Worm (Caenorhabditis elegans) whole organism, young adult: ENCODE results near the gene ulp-1.

Experiments
- B0261.1 ChIP-seq: sonication (generic microtip); optimal IDR thresholded peaks from 2 replicates; lab custom pipeline; 2016; ENCODE audit warnings: mild to moderate bottlenecking, missing genetic modification characterization, moderate library complexity, missing compliant biosample characterization
- C06A6.2 ChIP-seq: fragments of 200-800 bp; sonication (Bioruptor generic); conservative IDR thresholded peaks from 2 replicates; pipeline ENCODE4 v1.3.6; 2022; ENCODE audit warnings: missing genetic modification characterization, missing compliant biosample characterization
- C17E4.6 ChIP-seq: fragments of 200-800 bp; sonication (Bioruptor generic); IDR thresholded peaks from 2 replicates; pipeline ENCODE4 v1.3.6; 2022; ENCODE audit warnings: missing genetic modification reagents, missing genetic modification characterization, missing compliant biosample characterization
- F37B4.10 ChIP-seq: fragments of 200-800 bp; sonication (Bioruptor generic); IDR thresholded peaks from 2 replicates; pipeline ENCODE4 v1.3.6; 2022; ENCODE audit warnings: missing genetic modification characterization, missing compliant biosample characterization
- F57A8.1 ChIP-seq: fragments of 200-800 bp; sonication (Bioruptor generic); optimal IDR thresholded peaks from 2 replicates; lab custom pipeline; 2018; ENCODE audit warnings: mild to moderate bottlenecking, missing genetic modification characterization, moderate library complexity, missing compliant biosample characterization
- K11D2.4 ChIP-seq: fragments of 200-800 bp; sonication (Bioruptor generic); IDR thresholded peaks from 2 replicates; pipeline ENCODE4 v1.3.6; 2022; ENCODE audit warnings: missing genetic modification reagents, missing genetic modification characterization, missing compliant biosample characterization
- T26A5.8 ChIP-seq: sonication (generic microtip); optimal IDR thresholded peaks from 2 replicates; lab custom pipeline; 2016; ENCODE audit warnings: missing genetic modification characterization, missing compliant biosample characterization
- Y53F4B.3 ChIP-seq: fragments of 200-800 bp; sonication (Bioruptor generic); IDR thresholded peaks from 2 replicates; pipeline ENCODE4 v1.3.6; 2022; ENCODE audit warnings: missing genetic modification reagents, missing genetic modification characterization, missing compliant biosample characterization
- ama-1 ChIP-seq, 3 experiments: fragments of 150-350 bp in 1 of 3; sonication (generic microtip) in 2 of 3; optimal IDR thresholded peaks; 2 replicates each; lab custom pipeline; 2014 to 2018; ENCODE audit warnings: missing biosample characterization in 2 of 3, missing genetic modification characterization in 2 of 3, missing genetic modification reagents in 2 of 3
- ceh-100 ChIP-seq: fragments of 200-800 bp; sonication (Bioruptor generic); IDR thresholded peaks from 2 replicates; pipeline ENCODE4 v1.3.6; 2022; ENCODE audit warnings: missing genetic modification reagents, missing genetic modification characterization, missing compliant biosample characterization
- ceh-58 ChIP-seq: fragments of 200-800 bp; sonication (Bioruptor generic); IDR thresholded peaks from 2 replicates; pipeline ENCODE4 v1.3.6; 2022; ENCODE audit warnings: missing genetic modification characterization, missing compliant biosample characterization
- ceh-79 ChIP-seq: sonication (generic microtip); optimal IDR thresholded peaks from 2 replicates; lab custom pipeline; 2017; ENCODE audit warnings: mild to moderate bottlenecking, missing genetic modification characterization, missing compliant biosample characterization
- chd-7 ChIP-seq: sonication (generic microtip); optimal IDR thresholded peaks from 2 replicates; lab custom pipeline; 2016; ENCODE audit warnings: mild to moderate bottlenecking, missing genetic modification characterization, moderate library complexity, missing compliant biosample characterization
- dox-1 ChIP-seq: fragments of 200-800 bp; sonication (Bioruptor generic); IDR thresholded peaks from 2 replicates; pipeline ENCODE4 v1.3.6; 2022; ENCODE audit warnings: missing genetic modification reagents, missing genetic modification characterization, missing compliant biosample characterization
- egl-44 ChIP-seq: fragments of 200-800 bp; sonication (Bioruptor generic); IDR thresholded peaks from 2 replicates; pipeline ENCODE4 v1.3.6; 2022; ENCODE audit warnings: missing genetic modification reagents, missing genetic modification characterization, missing compliant biosample characterization
- fkh-3 ChIP-seq: sonication (generic microtip); optimal IDR thresholded peaks from 2 replicates; lab custom pipeline; 2016; ENCODE audit warnings: mild to moderate bottlenecking, missing genetic modification characterization, missing compliant biosample characterization
- hlh-12 ChIP-seq: sonication (generic microtip); optimal IDR thresholded peaks from 2 replicates; lab custom pipeline; 2016; ENCODE audit warnings: missing genetic modification characterization, missing compliant biosample characterization
- hsf-1 ChIP-seq: fragments of 200-800 bp; sonication (Bioruptor generic); IDR thresholded peaks from 2 replicates; pipeline ENCODE4 v1.3.6; 2022; ENCODE audit warnings: missing genetic modification reagents, missing genetic modification characterization, missing compliant biosample characterization
- lin-26 ChIP-seq: fragments of 200-800 bp; sonication (Bioruptor generic); IDR thresholded peaks from 2 replicates; pipeline ENCODE4 v1.3.6; 2022; ENCODE audit warnings: missing genetic modification reagents, missing genetic modification characterization, missing compliant biosample characterization
- lin-40 ChIP-seq: sonication (generic microtip); optimal IDR thresholded peaks from 2 replicates; lab custom pipeline; 2016; ENCODE audit warnings: missing genetic modification characterization, mild to moderate bottlenecking, missing compliant biosample characterization, missing genotype, missing genetic modification reagents
- lin-54 ChIP-seq: fragments of 200-800 bp; sonication (Bioruptor generic); optimal IDR thresholded peaks from 2 replicates; lab custom pipeline; 2018; ENCODE audit warnings: mild to moderate bottlenecking, missing genetic modification characterization, missing compliant biosample characterization
- lsl-1 ChIP-seq: fragments of 200-800 bp; sonication (Bioruptor generic); optimal IDR thresholded peaks from 2 replicates; lab custom pipeline; 2018; ENCODE audit warnings: mild to moderate bottlenecking, missing genetic modification characterization, moderate library complexity, missing compliant biosample characterization
- lsy-27 ChIP-seq: sonication (generic microtip); optimal IDR thresholded peaks from 2 replicates; lab custom pipeline; 2017; ENCODE audit warnings: missing genetic modification characterization, mild to moderate bottlenecking, missing compliant biosample characterization, antibody characterized with exemption, missing genotype, borderline replicate concordance; ENCODE audit not compliant: insufficient read depth
- madf-3 ChIP-seq: fragments of 200-800 bp; sonication (Bioruptor generic); IDR thresholded peaks from 2 replicates; pipeline ENCODE4 v1.3.6; 2022; ENCODE audit warnings: missing genetic modification reagents, missing genetic modification characterization, missing compliant biosample characterization
- madf-6 ChIP-seq: fragments of 200-800 bp; sonication (Bioruptor generic); IDR thresholded peaks from 2 replicates; pipeline ENCODE4 v1.3.6; 2022; ENCODE audit warnings: missing genetic modification reagents, missing genetic modification characterization, missing compliant biosample characterization
- madf-8 ChIP-seq: fragments of 200-800 bp; sonication (Bioruptor generic); conservative IDR thresholded peaks from 2 replicates; pipeline ENCODE4 v1.3.6; 2022; ENCODE audit warnings: missing genetic modification reagents, missing genetic modification characterization, missing compliant biosample characterization
- mel-28 ChIP-seq: sonication (generic microtip); optimal IDR thresholded peaks from 2 replicates; lab custom pipeline; 2016; ENCODE audit warnings: borderline replicate concordance, mild to moderate bottlenecking, missing genetic modification characterization, missing compliant biosample characterization
- nfya-1 ChIP-seq: sonication (generic microtip); optimal IDR thresholded peaks from 2 replicates; lab custom pipeline; 2017; ENCODE audit warnings: antibody characterized with exemption, missing compliant biosample characterization, missing genetic modification characterization, borderline replicate concordance; ENCODE audit not compliant: insufficient read depth
- nhr-120 ChIP-seq: fragments of 200-800 bp; sonication (Bioruptor generic); IDR thresholded peaks from 2 replicates; pipeline ENCODE4 v1.3.6; 2022; ENCODE audit warnings: missing genetic modification characterization, missing compliant biosample characterization
- nhr-179 ChIP-seq: sonication (generic microtip); optimal IDR thresholded peaks from 2 replicates; lab custom pipeline; 2016; ENCODE audit warnings: mild to moderate bottlenecking, missing genetic modification characterization, missing compliant biosample characterization
- pha-4 ChIP-seq: fragments of 150-350 bp; sonication (generic microtip); optimal IDR thresholded peaks from 2 replicates; lab custom pipeline; 2014; ENCODE audit warnings: missing biosample characterization, missing genetic modification reagents, missing genetic modification characterization
- repo-1 ChIP-seq: sonication (generic microtip); optimal IDR thresholded peaks from 2 replicates; lab custom pipeline; 2017; ENCODE audit warnings: mild to moderate bottlenecking, missing genetic modification characterization, missing compliant biosample characterization
- rpc-1 ChIP-seq, 2 experiments: fragments of 150-350 bp in 1 of 2; sonication (generic microtip) in 1 of 2; optimal IDR thresholded peaks; 2 replicates each; lab custom pipeline; 2014 to 2018; ENCODE audit warnings: missing biosample characterization in 1 of 2, missing genetic modification characterization in 1 of 2, missing genetic modification reagents in 1 of 2, missing genotype in 1 of 2
- sea-2 ChIP-seq: fragments of 200-800 bp; sonication (Bioruptor generic); IDR thresholded peaks from 2 replicates; pipeline ENCODE4 v1.3.6; 2022; ENCODE audit warnings: missing genetic modification characterization, missing compliant biosample characterization
- snpc-1.3 ChIP-seq: sonication (generic microtip); optimal IDR thresholded peaks from 2 replicates; lab custom pipeline; 2017; ENCODE audit warnings: missing genetic modification characterization, mild to moderate bottlenecking, missing compliant biosample characterization, antibody characterized with exemption, moderate library complexity, missing genotype, missing genetic modification reagents; ENCODE audit not compliant: insufficient read depth
- zfh-2 ChIP-seq: fragments of 200-800 bp; sonication (Bioruptor generic); conservative IDR thresholded peaks from 2 replicates; pipeline ENCODE4 v1.3.6; 2022; ENCODE audit warnings: missing genetic modification reagents, missing genetic modification characterization, missing compliant biosample characterization
- ztf-25 ChIP-seq: fragments of 200-800 bp; sonication (Bioruptor generic); IDR thresholded peaks from 2 replicates; pipeline ENCODE4 v1.3.6; 2022; ENCODE audit warnings: missing genetic modification reagents, missing genetic modification characterization, missing compliant biosample characterization
- ztf-6 ChIP-seq: fragments of 200-800 bp; sonication (Bioruptor generic); IDR thresholded peaks from 2 replicates; pipeline ENCODE4 v1.3.6; 2022; ENCODE audit warnings: missing genetic modification reagents, missing genetic modification characterization, missing compliant biosample characterization

The ulp-1 gene

ce11 chrIII:5169699-5170098, at the start of gene ulp-1:
TSS of gene ulp-1 (minus strand) at chrIII:5169799.
- TF ChIP-seq nfya-1 (tag; lab: Kevin White, UChicago) (no peak), T26A5.8 (tag; lab: Kevin White, UChicago) (no peak), ztf-6 (GFP tag; lab: Robert Waterston, UW) (no peak), ceh-58 (GFP tag; lab: Robert Waterston, UW) (no peak), madf-8 (GFP tag; lab: Robert Waterston, UW) (no peak), ceh-100 (GFP tag; lab: Robert Waterston, UW) (peak; percentile 27; the same call in 1 of the 2 replicates), lsy-27 (tag; lab: Kevin White, UChicago) (no peak), nhr-120 (GFP tag; lab: Robert Waterston, UW) (no peak), K11D2.4 (GFP tag; lab: Robert Waterston, UW) (no peak), lin-26 (GFP tag; lab: Robert Waterston, UW) (no peak), repo-1 (tag; lab: Kevin White, UChicago) (peak; percentile 22), madf-6 (GFP tag; lab: Robert Waterston, UW) (peak; percentile 32), pha-4 (tag; lab: Kevin White, UChicago) (no peak), chd-7 (tag; lab: Kevin White, UChicago) (no peak), lin-40 (no peak), snpc-1.3 (no peak), ceh-79 (tag; lab: Kevin White, UChicago) (no peak), madf-3 (GFP tag; lab: Robert Waterston, UW) (no peak), ama-1 (optimal IDR thresholded peaks at IDR 0.05; lab: Kevin White, UChicago) (no peak), ama-1 (GFP tag; optimal IDR thresholded peaks at IDR 0.05; lab: Kevin White, UChicago) (peak in 1 of 2 experiments; percentile 16), hlh-12 (no peak), nhr-179 (no peak)
- TF ChIP-seq, all 124 proteins: peak for 4

DNA sequence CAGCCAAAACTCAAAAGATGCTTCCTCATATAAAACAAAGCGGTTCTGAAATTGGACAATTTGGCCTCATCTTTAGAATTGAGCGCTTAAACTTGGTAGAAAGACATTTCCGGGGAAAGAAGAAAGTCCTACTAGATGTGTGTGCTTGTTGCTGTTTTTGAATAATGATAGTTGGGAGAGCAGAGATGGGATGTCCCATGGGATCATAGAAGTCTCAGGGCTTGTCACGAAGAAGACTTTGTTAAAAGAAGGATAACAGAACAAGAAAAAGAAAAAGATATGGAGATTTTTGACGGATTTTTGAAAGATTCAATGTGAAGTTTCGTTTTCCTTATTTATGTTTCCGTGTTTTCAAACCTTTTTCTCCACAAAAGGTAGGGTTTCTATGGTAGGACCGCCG, 49.1 kb upstream of the ulp-1 start, which contains the start of gene ZC155.2:
ZC155.2 (plus strand) TSS at position 301 of the 400 bp plus-strand sequence.
- no peak for TF ChIP-seq hsf-1 (GFP tag; lab: Robert Waterston, UW)
- TF ChIP-seq madf-6 (GFP tag; lab: Robert Waterston, UW): no peak
- TF ChIP-seq B0261.1 (tag; lab: Kevin White, UChicago): no peak
- no peak for TF ChIP-seq egl-44
- TF ChIP-seq dox-1 (GFP tag; lab: Robert Waterston, UW): no peak
- TF ChIP-seq madf-3 (GFP tag; lab: Robert Waterston, UW): no peak
- no peak for TF ChIP-seq ztf-6 (GFP tag; lab: Robert Waterston, UW)
- TF ChIP-seq rpc-1 (optimal IDR thresholded peaks at IDR 0.05; lab: Kevin White, UChicago): no peak
- TF ChIP-seq rpc-1 (tag; optimal IDR thresholded peaks at IDR 0.05; lab: Kevin White, UChicago): no peak
- no peak for TF ChIP-seq sea-2 (GFP tag; lab: Robert Waterston, UW)
- no peak for TF ChIP-seq lsl-1 (GFP tag; lab: Kevin White, UChicago)
- no peak for TF ChIP-seq fkh-3 (tag; lab: Kevin White, UChicago)
- no peak for TF ChIP-seq mel-28 (tag; lab: Kevin White, UChicago)
- no peak for TF ChIP-seq zfh-2 (GFP tag; lab: Robert Waterston, UW)

ce11 chrIII:5217511-5217910, 47.9 kb upstream of the ulp-1 start, which contains the start of gene cutl-19:
TSS of gene cutl-19 (minus strand) at chrIII:5217611.
- TF ChIP-seq F57A8.1 (GFP tag; lab: Kevin White, UChicago) (no peak), C06A6.2 (GFP tag; lab: Robert Waterston, UW) (no peak), lin-54 (GFP tag; lab: Kevin White, UChicago) (no peak), ztf-25 (no peak), F37B4.10 (no peak), Y53F4B.3 (GFP tag; lab: Robert Waterston, UW) (no peak), C17E4.6 (GFP tag; lab: Robert Waterston, UW) (no peak), madf-6 (GFP tag; lab: Robert Waterston, UW) (no peak)
